Worm (Caenorhabditis elegans): Measurements from ENCODE around the gene ZK370.6.

Gene ZK370.6

ce11 chrIII:8767889-8768361 is 24.3 kb upstream of the ZK370.6 start, which contains the start of gene mtss-1 (continued):
- TF ChIP-seq tlf-1 (GFP tag; optimal IDR thresholded peaks at IDR 0.05) = no peak
- TF ChIP-seq let-526 (GFP tag; IDR thresholded peaks at IDR 0.05) = no peak
- no peak for TF ChIP-seq chd-7 (tag; optimal IDR thresholded peaks at IDR 0.05)
- no peak for TF ChIP-seq lsy-27 (tag; optimal IDR thresholded peaks at IDR 0.05; ENCODE audit: borderline replicate concordance, insufficient read depth)
- no peak for TF ChIP-seq atf-7 (tag; optimal IDR thresholded peaks at IDR 0.05)
- TF ChIP-seq snpc-1.3 (tag; optimal IDR thresholded peaks at IDR 0.05; ENCODE audit: insufficient read depth) = peak; percentile 84
- TF ChIP-seq aptf-2 (GFP tag; conservative IDR thresholded peaks at IDR 0.05) = no peak
- no peak for TF ChIP-seq ztf-26 (tag; optimal IDR thresholded peaks at IDR 0.05)
- no peak for TF ChIP-seq ets-4 (GFP tag; optimal IDR thresholded peaks at IDR 0.05)
- TF ChIP-seq dox-1 (GFP tag; IDR thresholded peaks at IDR 0.05) = peak; percentile 61
- TF ChIP-seq ztf-3 (GFP tag; optimal IDR thresholded peaks at IDR 0.05) = no peak
- peak; percentile 16 for TF ChIP-seq ZK185.1 (tag; optimal IDR thresholded peaks at IDR 0.05; ENCODE audit: poor library complexity, severe bottlenecking)
- no peak for TF ChIP-seq efl-1 (GFP tag; optimal IDR thresholded peaks at IDR 0.05)
- no peak for TF ChIP-seq ceh-40 (GFP tag; IDR thresholded peaks at IDR 0.05)

ce11 chrIII:8767292-8767829 is 23.7 kb upstream of the ZK370.6 start, which contains the start of gene mig-22:
TSS of gene mig-22 (minus strand) at chrIII:8767342.
- TF ChIP-seq pha-4 (tag; optimal IDR thresholded peaks at IDR 0.05) (no peak), hmg-1.2 (GFP tag; IDR thresholded peaks at IDR 0.05) (peak; percentile 70; the same call in 1 of the 2 replicates)

- TF ChIP-seq athp-1 (tag; optimal IDR thresholded peaks at IDR 0.05) = no peak
- TF ChIP-seq ama-1 (optimal IDR thresholded peaks at IDR 0.05) = no peak
- TF ChIP-seq ama-1 (GFP tag; optimal IDR thresholded peaks at IDR 0.05) = no peak
- TF ChIP-seq lsy-27 (tag; optimal IDR thresholded peaks at IDR 0.05; ENCODE audit: borderline replicate concordance, insufficient read depth) = no peak
- TF ChIP-seq pbrm-1 (GFP tag; IDR thresholded peaks at IDR 0.05) = no peak
- TF ChIP-seq unc-130 (GFP tag; optimal IDR thresholded peaks at IDR 0.05) = no peak
- TF ChIP-seq aptf-2 (GFP tag; conservative IDR thresholded peaks at IDR 0.05) = no peak
- TF ChIP-seq lin-40 (tag; optimal IDR thresholded peaks at IDR 0.05) = no peak
- TF ChIP-seq D2030.7 (GFP tag; IDR thresholded peaks at IDR 0.05) = no peak
- no peak for TF ChIP-seq F23B12.7 (tag; optimal IDR thresholded peaks at IDR 0.05; ENCODE audit: insufficient read depth)
Measured at ce11 chrIII:8766467-8766866, 22.8 kb upstream of the ZK370.6 start.

ce11 chrIII:8765030-8765429 is 21.4 kb upstream of the ZK370.6 start:
- TF ChIP-seq K12H6.12 (tag; optimal IDR thresholded peaks at IDR 0.05) = no peak
- no peak for TF ChIP-seq zfh-2 (GFP tag; conservative IDR thresholded peaks at IDR 0.05)
- no peak for TF ChIP-seq ceh-91 (GFP tag; IDR thresholded peaks at IDR 0.05)
- no peak for TF ChIP-seq mel-28 (tag; optimal IDR thresholded peaks at IDR 0.05; ENCODE audit: borderline replicate concordance)
- no peak for TF ChIP-seq mxl-1 (tag; optimal IDR thresholded peaks at IDR 0.05)
- no peak for TF ChIP-seq Y95B8A.8 (GFP tag; IDR thresholded peaks at IDR 0.05)
- TF ChIP-seq Y56A3A.18 (GFP tag; IDR thresholded peaks at IDR 0.05) = no peak
- TF ChIP-seq aptf-3 (GFP tag; IDR thresholded peaks at IDR 0.05) = no peak
- no peak for TF ChIP-seq efl-1 (GFP tag; optimal IDR thresholded peaks at IDR 0.05)

- TF ChIP-seq attf-3 (GFP tag; conservative IDR thresholded peaks at IDR 0.05) (no peak), mcd-1 (GFP tag; IDR thresholded peaks at IDR 0.05) (no peak), D2030.7 (GFP tag; IDR thresholded peaks at IDR 0.05) (peak; percentile 23; the same call in 1 of the 2 replicates), hmg-1.2 (GFP tag; IDR thresholded peaks at IDR 0.05) (no peak), snpc-1.1 (tag; optimal IDR thresholded peaks at IDR 0.05; ENCODE audit: insufficient read depth) (no peak), lsl-1 (GFP tag; optimal IDR thresholded peaks at IDR 0.05) (peak; percentile 89), tbp1 (GFP tag; optimal IDR thresholded peaks at IDR 0.05) (peak; percentile 17), xnd-1 (tag; optimal IDR thresholded peaks at IDR 0.05) (peak; percentile 70), F33H1.4 (GFP tag; IDR thresholded peaks at IDR 0.05) (peak; percentile 84), F57C9.4 (tag; optimal IDR thresholded peaks at IDR 0.05) (no peak), madf-10 (tag; optimal IDR thresholded peaks at IDR 0.05) (no peak), lin-54 (GFP tag; optimal IDR thresholded peaks at IDR 0.05) (peak; percentile 51), hlh-12 (tag; optimal IDR thresholded peaks at IDR 0.05) (no peak)
Measured at ce11 chrIII:8763111-8763510, 19.5 kb upstream of the ZK370.6 start.

Data from whole organism, young adult.